Fruit fly (Drosophila melanogaster) whole organism, embryonic: Measurements from ENCODE around the gene CG12608.
A peak's percentile ranks its signal among the peaks of the same experiment; 100 is the strongest.

Experiments
- Antp ChIP-seq: fragments of 200-800 bp; sonication (Bioruptor generic); optimal IDR thresholded peaks from 3 replicates; lab custom pipeline; 2016; ENCODE audit warnings: missing biosample characterization, missing genetic modification characterization
- BEAF-32 ChIP-seq: fragments of 200-800 bp; sonication (Bioruptor generic); optimal IDR thresholded peaks from 3 replicates; lab custom pipeline; 2017; ENCODE audit warnings: missing biosample characterization, missing genetic modification characterization, mild to moderate bottlenecking, moderate library complexity, missing genetic modification reagents
- Bgb ChIP-seq: fragments of 200-800 bp; sonication (Bioruptor generic); IDR thresholded peaks from 2 replicates; pipeline ENCODE4 v1.3.6; 2022; ENCODE audit warnings: missing biosample characterization, missing genetic modification characterization; ENCODE audit not compliant: partially characterized antibody
- CG10274 ChIP-seq: fragments of 200-800 bp; sonication (Bioruptor generic); optimal IDR thresholded peaks from 3 replicates; lab custom pipeline; 2017; ENCODE audit warnings: missing biosample characterization, mild to moderate bottlenecking, missing genetic modification characterization
- CG10543 ChIP-seq: fragments of 200-800 bp; sonication (Bioruptor generic); optimal IDR thresholded peaks from 3 replicates; lab custom pipeline; 2017; ENCODE audit warnings: missing biosample characterization, mild to moderate bottlenecking, missing genetic modification characterization, moderate library complexity
- CG11247 ChIP-seq: fragments of 200-800 bp; sonication (Bioruptor generic); IDR thresholded peaks from 2 replicates; pipeline ENCODE4 v1.3.6; 2022; ENCODE audit warnings: missing biosample characterization, missing genetic modification characterization
- CG13287 ChIP-seq: fragments of 200-800 bp; sonication (Bioruptor generic); IDR thresholded peaks from 2 replicates; pipeline ENCODE4 v1.3.6; 2022; ENCODE audit warnings: missing biosample characterization, missing genetic modification characterization; ENCODE audit not compliant: partially characterized antibody
- CG15514 ChIP-seq: fragments of 200-800 bp; sonication (Bioruptor generic); optimal IDR thresholded peaks from 3 replicates; lab custom pipeline; 2017; ENCODE audit warnings: missing biosample characterization, missing genetic modification characterization, mild to moderate bottlenecking, moderate library complexity, missing genetic modification reagents
- CG1602 ChIP-seq: fragments of 200-800 bp; sonication (Bioruptor generic); optimal IDR thresholded peaks from 3 replicates; lab custom pipeline; 2016; ENCODE audit warnings: missing biosample characterization, missing genetic modification characterization
- CG1603 ChIP-seq: fragments of 200-800 bp; sonication (Bioruptor generic); optimal IDR thresholded peaks from 2 replicates; lab custom pipeline; 2019; ENCODE audit warnings: missing biosample characterization, mild to moderate bottlenecking, missing genetic modification characterization, moderate library complexity
- CG16813 ChIP-seq: fragments of 200-800 bp; sonication (Bioruptor generic); IDR thresholded peaks from 3 replicates; pipeline ENCODE4 v1.3.6; 2022; ENCODE audit warnings: missing biosample characterization, missing genetic modification characterization; ENCODE audit not compliant: partially characterized antibody
- CG2116 ChIP-seq: fragments of 200-800 bp; sonication (Bioruptor generic); optimal IDR thresholded peaks from 3 replicates; lab custom pipeline; 2018; ENCODE audit warnings: missing biosample characterization, mild to moderate bottlenecking, missing genetic modification characterization
- CG2202 ChIP-seq: fragments of 200-800 bp; sonication (Bioruptor generic); optimal IDR thresholded peaks from 2 replicates; lab custom pipeline; 2018; ENCODE audit warnings: missing biosample characterization, mild to moderate bottlenecking, missing genetic modification characterization
- CG30020 ChIP-seq: fragments of 200-800 bp; optimal IDR thresholded peaks from 2 replicates; lab custom pipeline; 2019; ENCODE audit warnings: missing biosample characterization, mild to moderate bottlenecking, missing genetic modification characterization, moderate library complexity
- CG32767 ChIP-seq: fragments of 200-800 bp; sonication (Bioruptor generic); IDR thresholded peaks from 2 replicates; pipeline ENCODE4 v1.3.6; 2022; ENCODE audit warnings: missing biosample characterization, missing genetic modification characterization
- CG34224 ChIP-seq: fragments of 200-800 bp; sonication (Bioruptor generic); IDR thresholded peaks from 3 replicates; pipeline ENCODE4 v1.3.6; 2022; ENCODE audit warnings: missing biosample characterization, missing genetic modification characterization; ENCODE audit not compliant: partially characterized antibody
- CG3847 ChIP-seq: fragments of 200-800 bp; sonication (Bioruptor generic); IDR thresholded peaks from 2 replicates; pipeline ENCODE4 v1.3.6; 2022; ENCODE audit warnings: missing biosample characterization, missing genetic modification characterization
- CG4360 ChIP-seq: fragments of 200-800 bp; sonication (Bioruptor generic); IDR thresholded peaks from 2 replicates; pipeline ENCODE4 v1.3.6; 2022; ENCODE audit warnings: missing biosample characterization, missing genetic modification characterization
- CG8924 ChIP-seq: fragments of 200-800 bp; optimal IDR thresholded peaks from 3 replicates; lab custom pipeline; 2019; ENCODE audit warnings: missing biosample characterization, mild to moderate bottlenecking, missing genetic modification characterization, moderate library complexity
- CG9797 ChIP-seq: fragments of 200-800 bp; sonication (Bioruptor generic); optimal IDR thresholded peaks from 3 replicates; lab custom pipeline; 2018; ENCODE audit warnings: missing biosample characterization, mild to moderate bottlenecking, missing genetic modification characterization
- D ChIP-seq, 2 experiments: fragments of 200-800 bp in 1 of 2; fragments of >200 bp in 1 of 2; sonication (Bioruptor generic) in 1 of 2; optimal IDR thresholded peaks; 2 replicates in 1 of 2; 3 replicates in 1 of 2; lab custom pipeline; 2017; ENCODE audit warnings: mild to moderate bottlenecking in 1 of 2, missing biosample characterization in 1 of 2, missing genetic modification characterization in 1 of 2, missing genetic modification reagents in 1 of 2
- D19A ChIP-seq: fragments of 200-800 bp; optimal IDR thresholded peaks from 3 replicates; lab custom pipeline; 2019; ENCODE audit warnings: missing biosample characterization, mild to moderate bottlenecking, missing genetic modification characterization, moderate library complexity
- Dp ChIP-seq: fragments of 200-800 bp; sonication (Bioruptor generic); optimal IDR thresholded peaks from 2 replicates; lab custom pipeline; 2018; ENCODE audit warnings: missing biosample characterization, mild to moderate bottlenecking, missing genetic modification characterization, moderate library complexity
- Dref ChIP-seq: fragments of 200-800 bp; sonication (Bioruptor generic); IDR thresholded peaks from 2 replicates; pipeline ENCODE4 v1.3.6; 2022; ENCODE audit warnings: missing biosample characterization, missing genetic modification characterization
- Ets97D ChIP-seq: fragments of 200-800 bp; sonication (Bioruptor generic); optimal IDR thresholded peaks from 3 replicates; lab custom pipeline; 2016; ENCODE audit warnings: missing biosample characterization, missing genetic modification characterization
- Hmr ChIP-seq: fragments of 200-800 bp; sonication (Bioruptor generic); optimal IDR thresholded peaks from 3 replicates; lab custom pipeline; 2017; ENCODE audit warnings: mild to moderate bottlenecking, missing biosample characterization, missing genetic modification reagents, missing genetic modification characterization
- Lhr ChIP-seq: fragments of 200-800 bp; sonication (Bioruptor generic); optimal IDR thresholded peaks from 3 replicates; lab custom pipeline; 2017; ENCODE audit warnings: mild to moderate bottlenecking, missing biosample characterization, missing genetic modification reagents, missing genetic modification characterization
- Med ChIP-seq: fragments of 200-800 bp; sonication (Bioruptor generic); peaks from one replicate; lab custom pipeline; 2016; ENCODE audit warnings: missing biosample characterization, missing genetic modification characterization, mild to moderate bottlenecking, inconsistent platforms, moderate library complexity
- Sry-δ ChIP-seq: fragments of 200-800 bp; sonication (Bioruptor generic); optimal IDR thresholded peaks from 2 replicates; lab custom pipeline; 2016; ENCODE audit warnings: missing biosample characterization, missing genetic modification characterization
- Stat92E ChIP-seq, 3 experiments: fragments of >200 bp in 2 of 3; fragments of 200-800 bp in 1 of 3; sonication (Bioruptor generic) in 1 of 3; optimal IDR thresholded peaks; 2 replicates each; lab custom pipeline; 2017 to 2019; ENCODE audit warnings: missing biosample characterization in 3 of 3, missing genetic modification characterization in 3 of 3, mild to moderate bottlenecking in 1 of 3, moderate library complexity in 1 of 3
- Usf ChIP-seq: fragments of 200-800 bp; sonication (Bioruptor generic); optimal IDR thresholded peaks from 2 replicates; lab custom pipeline; 2017; ENCODE audit warnings: missing genotype, missing biosample characterization, missing genetic modification characterization
- Xbp1 ChIP-seq: fragments of 200-800 bp; sonication (Bioruptor generic); optimal IDR thresholded peaks from 3 replicates; lab custom pipeline; 2016; ENCODE audit warnings: missing biosample characterization, mild to moderate bottlenecking, missing genetic modification characterization
- amos ChIP-seq: fragments of 200-800 bp; sonication (Bioruptor generic); IDR thresholded peaks from 2 replicates; pipeline ENCODE4 v1.3.6; 2022; ENCODE audit warnings: missing biosample characterization, missing genetic modification characterization; ENCODE audit not compliant: partially characterized antibody
- chinmo ChIP-seq: fragments of 200-800 bp; sonication (Bioruptor generic); IDR thresholded peaks from 4 replicates; pipeline ENCODE4 v1.3.6; 2022; ENCODE audit warnings: missing biosample characterization, missing genetic modification characterization; ENCODE audit not compliant: partially characterized antibody
- dm ChIP-seq: fragments of 200-800 bp; sonication (Bioruptor generic); optimal IDR thresholded peaks from 3 replicates; lab custom pipeline; 2016; ENCODE audit warnings: missing biosample characterization, missing genetic modification characterization
- exex ChIP-seq: fragments of 200-800 bp; sonication (Bioruptor generic); optimal IDR thresholded peaks from 4 replicates; lab custom pipeline; 2018; ENCODE audit warnings: missing biosample characterization, mild to moderate bottlenecking, missing genetic modification characterization, moderate library complexity
- ind ChIP-seq: fragments of 200-800 bp; sonication (Bioruptor generic); optimal IDR thresholded peaks from 3 replicates; lab custom pipeline; 2016; ENCODE audit warnings: missing biosample characterization, missing genetic modification characterization
- knrl ChIP-seq: fragments of 200-800 bp; sonication (Bioruptor generic); IDR thresholded peaks from 3 replicates; pipeline ENCODE4 v1.3.6; 2022; ENCODE audit warnings: missing biosample characterization, missing genetic modification characterization; ENCODE audit not compliant: partially characterized antibody
- prd ChIP-seq, 3 experiments: fragments of >200 bp in 2 of 3; fragments of 200-800 bp in 1 of 3; sonication (Bioruptor generic) in 1 of 3; optimal IDR thresholded peaks in 2 of 3; IDR thresholded peaks in 1 of 3; 2 replicates in 2 of 3; 3 replicates in 1 of 3; pipeline versions ENCODE4 v1.3.6 to Lab custom; 2017 to 2022; ENCODE audit warnings: missing biosample characterization in 1 of 3, missing genetic modification characterization in 1 of 3
- psq ChIP-seq: fragments of 200-800 bp; sonication (Bioruptor generic); optimal IDR thresholded peaks from 2 replicates; lab custom pipeline; 2017; ENCODE audit warnings: missing biosample characterization, missing genetic modification characterization
- sd ChIP-seq: fragments of 200-800 bp; sonication (Bioruptor generic); optimal IDR thresholded peaks from 3 replicates; lab custom pipeline; 2018; ENCODE audit warnings: missing biosample characterization, mild to moderate bottlenecking, missing genetic modification characterization, moderate library complexity
- ssp ChIP-seq: fragments of 200-800 bp; sonication (Bioruptor generic); IDR thresholded peaks from 2 replicates; pipeline ENCODE4 v1.3.6; 2022; ENCODE audit warnings: missing biosample characterization, missing genetic modification characterization
- trem ChIP-seq: fragments of 200-800 bp; optimal IDR thresholded peaks from 3 replicates; lab custom pipeline; 2019; ENCODE audit warnings: missing biosample characterization, mild to moderate bottlenecking, missing genetic modification characterization, moderate library complexity
- twi ChIP-seq: fragments of 200-800 bp; optimal IDR thresholded peaks from 2 replicates; lab custom pipeline; 2019; ENCODE audit warnings: missing biosample characterization, mild to moderate bottlenecking, missing genetic modification characterization, moderate library complexity

CG12608 gene

DNA sequence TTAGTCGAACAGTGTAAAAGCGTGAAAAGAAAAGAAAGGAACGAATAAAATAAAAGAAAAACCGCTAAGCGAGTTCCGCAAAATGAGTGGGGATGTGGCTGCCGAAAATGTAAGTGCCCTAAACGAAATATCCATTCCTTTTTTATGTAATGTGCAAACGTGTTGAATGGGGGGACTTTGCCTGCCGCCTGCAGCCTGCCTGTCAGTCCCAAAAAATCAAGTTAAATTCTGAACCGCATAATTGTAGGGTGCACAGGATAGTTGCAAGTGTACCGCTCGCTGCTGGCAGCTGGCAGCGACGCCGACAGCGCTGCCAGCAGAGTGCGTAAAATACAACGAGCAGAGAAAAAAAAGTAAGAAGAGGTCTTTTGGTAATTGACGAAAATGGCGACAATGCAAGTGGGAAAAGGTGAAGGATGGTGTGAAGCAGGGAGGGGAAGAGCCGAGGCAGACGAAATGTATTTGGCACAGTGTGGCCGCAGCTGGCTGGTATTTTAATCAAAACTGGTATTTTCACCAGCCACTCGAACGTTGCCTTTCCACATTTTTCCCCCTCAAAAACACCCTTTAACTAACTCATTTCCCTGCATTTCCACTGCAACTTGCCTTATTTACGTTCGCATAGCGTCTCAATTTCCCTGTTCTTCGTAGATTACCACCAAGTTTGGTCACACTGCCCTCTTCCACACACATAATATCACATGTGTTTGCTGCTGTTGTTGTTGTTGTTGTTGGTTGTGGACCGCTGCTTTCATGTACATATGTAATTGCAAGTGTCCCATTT, 24.5 kb downstream of the CG12608 start (continued):
- TF ChIP-seq sd (peak; percentile 25), CG13287 (0 out of 2 replicates have a peak, but pooled peaks have one; percentile 9), D19A (tag; lab: Kevin White, UChicago) (peak; percentile 2), D (optimal IDR thresholded peaks at IDR 0.05; lab: Kevin White, UChicago) (peak; percentile 81), D (GFP tag; optimal IDR thresholded peaks at IDR 0.05; lab: Kevin White, UChicago) (no peak), BEAF-32 (GFP tag; lab: Kevin White, UChicago) (peak; percentile 49), Med (GFP tag; lab: Kevin White, UChicago) (peak; percentile 73), CG2202 (tag; lab: Kevin White, UChicago) (no peak), Lhr (GFP tag; lab: Kevin White, UChicago) (peak; percentile 19), Stat92E (GFP tag; optimal IDR thresholded peaks at IDR 0.05; lab: Kevin White, UChicago) (peak in 1 of 3 experiments; percentile 10), amos (GFP tag; lab: Robert Waterston, UW) (peak; percentile 29; the same call in 1 of the 2 replicates), CG16813 (GFP tag; lab: Robert Waterston, UW) (0 out of 3 replicates have a peak, but pooled peaks have one; percentile 29), chinmo (peak; percentile 28; the same call in 1 of the 4 replicates), Hmr (peak; percentile 8), psq (GFP tag; lab: Kevin White, UChicago) (peak; percentile 50), Usf (GFP tag; lab: Kevin White, UChicago) (no peak), knrl (GFP tag; lab: Robert Waterston, UW) (peak; percentile 22; the same call in 2 of the 3 replicates), prd (optimal IDR thresholded peaks at IDR 0.05; lab: Kevin White, UChicago) (no peak), prd (GFP tag; IDR thresholded peaks at IDR 0.05; lab: Robert Waterston, UW) (no peak), CG8924 (tag; lab: Kevin White, UChicago) (peak; percentile 7), CG1602 (GFP tag; lab: Kevin White, UChicago) (no peak), ind (GFP tag; lab: Kevin White, UChicago) (no peak), CG3847 (peak; percentile 34), Ets97D (GFP tag; lab: Kevin White, UChicago) (peak; percentile 2), CG15514 (GFP tag; lab: Kevin White, UChicago) (peak; percentile 58), Xbp1 (GFP tag; lab: Kevin White, UChicago) (no peak), Dref (GFP tag; lab: Robert Waterston, UW) (peak; percentile 56), CG2116 (peak; percentile 15), CG30020 (peak; percentile 22), trem (peak; percentile 25), CG34224 (GFP tag; lab: Robert Waterston, UW) (0 out of 3 replicates have a peak, but pooled peaks have one; percentile 13), CG10543 (GFP tag; lab: Kevin White, UChicago) (peak; percentile 7), Bgb (GFP tag; lab: Robert Waterston, UW) (peak; percentile 22; the same call in 1 of the 2 replicates), ssp (GFP tag; lab: Robert Waterston, UW) (0 out of 2 replicates have a peak, but pooled peaks have one; percentile 23), CG9797 (peak; percentile 95), Dp (GFP tag; lab: Kevin White, UChicago) (peak; percentile 5), CG32767 (GFP tag; lab: Robert Waterston, UW) (peak; percentile 22; the same call in 1 of the 2 replicates), CG11247 (GFP tag; lab: Robert Waterston, UW) (no peak), Sry-δ (GFP tag; lab: Kevin White, UChicago) (peak; percentile 50), CG10274 (GFP tag; lab: Kevin White, UChicago) (peak; percentile 88), exex (tag; lab: Kevin White, UChicago) (peak; percentile 20), dm (GFP tag; lab: Kevin White, UChicago) (peak; percentile 33), CG1603 (tag; lab: Kevin White, UChicago) (peak; percentile 67), CG4360 (GFP tag; lab: Robert Waterston, UW) (peak; percentile 92), Antp (no peak), twi (tag; lab: Kevin White, UChicago) (peak; percentile 48)
